Fruit fly (Drosophila melanogaster): ENCODE results near the gene CG13085.

dm6 chr2L:19415859-19416258 lies 8.0 kb upstream of the CG13085 start:
- no peak for TF ChIP-seq psq (optimal IDR thresholded peaks at IDR 0.05)
- no peak for TF ChIP-seq Dll (optimal IDR thresholded peaks at IDR 0.05)

Data from whole organism.